Worm (Caenorhabditis elegans) whole organism, young adult: ENCODE results near the gene F26F4.5.
A peak's percentile ranks its signal among the peaks of the same experiment; 100 is the strongest.

Source experiments
- C06A6.2 ChIP-seq: fragments of 200-800 bp; sonication (Bioruptor generic); conservative IDR thresholded peaks from 2 replicates; pipeline ENCODE4 v1.3.6; 2022; ENCODE audit warnings: missing genetic modification characterization, missing compliant biosample characterization
- C17E4.6 ChIP-seq: fragments of 200-800 bp; sonication (Bioruptor generic); IDR thresholded peaks from 2 replicates; pipeline ENCODE4 v1.3.6; 2022; ENCODE audit warnings: missing genetic modification reagents, missing genetic modification characterization, missing compliant biosample characterization
- F55B11.4 ChIP-seq: sonication (generic microtip); optimal IDR thresholded peaks from 2 replicates; lab custom pipeline; 2016; ENCODE audit warnings: missing compliant biosample characterization, missing genetic modification characterization, borderline replicate concordance; ENCODE audit not compliant: insufficient read depth
- K11D2.4 ChIP-seq: fragments of 200-800 bp; sonication (Bioruptor generic); IDR thresholded peaks from 2 replicates; pipeline ENCODE4 v1.3.6; 2022; ENCODE audit warnings: missing genetic modification reagents, missing genetic modification characterization, missing compliant biosample characterization
- ZK185.1 ChIP-seq: sonication (generic microtip); optimal IDR thresholded peaks from 2 replicates; lab custom pipeline; 2016; ENCODE audit warnings: mild to moderate bottlenecking, missing genetic modification characterization, missing compliant biosample characterization; ENCODE audit not compliant: poor library complexity, severe bottlenecking
- akir-1 ChIP-seq: fragments of 200-800 bp; sonication (Bioruptor generic); optimal IDR thresholded peaks from 2 replicates; lab custom pipeline; 2018; ENCODE audit warnings: mild to moderate bottlenecking, missing genetic modification characterization, moderate library complexity, missing compliant biosample characterization
- attf-3 ChIP-seq: fragments of 200-800 bp; sonication (Bioruptor generic); conservative IDR thresholded peaks from 2 replicates; pipeline ENCODE4 v1.3.6; 2022; ENCODE audit warnings: missing genetic modification reagents, missing genetic modification characterization, missing compliant biosample characterization
- ccch-3 ChIP-seq: fragments of 200-800 bp; sonication (Bioruptor generic); optimal IDR thresholded peaks from 2 replicates; lab custom pipeline; 2018; ENCODE audit warnings: mild to moderate bottlenecking, missing genetic modification characterization, missing compliant biosample characterization
- cebp-1 ChIP-seq, 2 experiments: fragments of 200-800 bp in 1 of 2; sonication (Bioruptor generic) in 1 of 2; sonication (generic microtip) in 1 of 2; IDR thresholded peaks in 1 of 2; optimal IDR thresholded peaks in 1 of 2; 2 replicates each; pipeline versions ENCODE4 v1.3.6 to Lab custom; 2017 to 2022; ENCODE audit warnings: missing compliant biosample characterization in 2 of 2, missing genetic modification characterization in 2 of 2, mild to moderate bottlenecking in 1 of 2, missing genetic modification reagents in 1 of 2, moderate library complexity in 1 of 2
- ceh-27 ChIP-seq: fragments of 200-800 bp; sonication (Bioruptor generic); optimal IDR thresholded peaks from 2 replicates; lab custom pipeline; 2018; ENCODE audit warnings: mild to moderate bottlenecking, missing genetic modification characterization, moderate library complexity, missing compliant biosample characterization
- ceh-58 ChIP-seq: fragments of 200-800 bp; sonication (Bioruptor generic); IDR thresholded peaks from 2 replicates; pipeline ENCODE4 v1.3.6; 2022; ENCODE audit warnings: missing genetic modification characterization, missing compliant biosample characterization
- ceh-91 ChIP-seq: fragments of 200-800 bp; sonication (Bioruptor generic); IDR thresholded peaks from 2 replicates; pipeline ENCODE4 v1.3.6; 2022; ENCODE audit warnings: missing genetic modification reagents, missing genetic modification characterization, missing compliant biosample characterization
- die-1 ChIP-seq: sonication (generic microtip); optimal IDR thresholded peaks from 2 replicates; lab custom pipeline; 2016; ENCODE audit warnings: missing genotype, mild to moderate bottlenecking, missing genetic modification characterization, missing compliant biosample characterization
- dox-1 ChIP-seq: fragments of 200-800 bp; sonication (Bioruptor generic); IDR thresholded peaks from 2 replicates; pipeline ENCODE4 v1.3.6; 2022; ENCODE audit warnings: missing genetic modification reagents, missing genetic modification characterization, missing compliant biosample characterization
- dpff-1 ChIP-seq: sonication (generic microtip); optimal IDR thresholded peaks from 2 replicates; lab custom pipeline; 2017; ENCODE audit warnings: mild to moderate bottlenecking, missing genetic modification characterization, missing compliant biosample characterization
- dpl-1 ChIP-seq: fragments of 150-350 bp; optimal IDR thresholded peaks from 2 replicates; lab custom pipeline; 2014; ENCODE audit warnings: missing biosample characterization, missing genetic modification reagents, missing genetic modification characterization
- egrh-3 ChIP-seq: fragments of 200-800 bp; sonication (Bioruptor generic); IDR thresholded peaks from 2 replicates; pipeline ENCODE4 v1.3.6; 2022; ENCODE audit warnings: missing genetic modification reagents, missing genetic modification characterization, missing compliant biosample characterization
- hlh-12 ChIP-seq: sonication (generic microtip); optimal IDR thresholded peaks from 2 replicates; lab custom pipeline; 2016; ENCODE audit warnings: missing genetic modification characterization, missing compliant biosample characterization
- hmg-1.2 ChIP-seq: fragments of 200-800 bp; sonication (Bioruptor generic); IDR thresholded peaks from 2 replicates; pipeline ENCODE4 v1.3.6; 2022; ENCODE audit warnings: missing genetic modification reagents, missing genetic modification characterization, missing compliant biosample characterization
- hrde-1 ChIP-seq: sonication (generic microtip); optimal IDR thresholded peaks from 2 replicates; lab custom pipeline; 2016; ENCODE audit warnings: missing genetic modification characterization, mild to moderate bottlenecking, missing compliant biosample characterization, moderate library complexity, missing genotype, missing genetic modification reagents, borderline replicate concordance
- hsf-1 ChIP-seq: fragments of 200-800 bp; sonication (Bioruptor generic); IDR thresholded peaks from 2 replicates; pipeline ENCODE4 v1.3.6; 2022; ENCODE audit warnings: missing genetic modification reagents, missing genetic modification characterization, missing compliant biosample characterization
- lin-35 ChIP-seq, 3 experiments: fragments of 150-350 bp in 2 of 3; sonication (generic microtip) in 1 of 3; optimal IDR thresholded peaks; 2 replicates each; lab custom pipeline; 2014 to 2018; ENCODE audit warnings: missing biosample characterization in 3 of 3, missing genetic modification characterization in 3 of 3, missing genetic modification reagents in 3 of 3
- lin-40 ChIP-seq: sonication (generic microtip); optimal IDR thresholded peaks from 2 replicates; lab custom pipeline; 2016; ENCODE audit warnings: missing genetic modification characterization, mild to moderate bottlenecking, missing compliant biosample characterization, missing genotype, missing genetic modification reagents
- lin-54 ChIP-seq: fragments of 200-800 bp; sonication (Bioruptor generic); optimal IDR thresholded peaks from 2 replicates; lab custom pipeline; 2018; ENCODE audit warnings: mild to moderate bottlenecking, missing genetic modification characterization, missing compliant biosample characterization
- lir-1 ChIP-seq: fragments of 200-800 bp; sonication (Bioruptor generic); conservative IDR thresholded peaks from 2 replicates; pipeline ENCODE4 v1.3.6; 2022; ENCODE audit warnings: missing genetic modification reagents, missing genetic modification characterization, missing compliant biosample characterization
- lsy-27 ChIP-seq: sonication (generic microtip); optimal IDR thresholded peaks from 2 replicates; lab custom pipeline; 2017; ENCODE audit warnings: missing genetic modification characterization, mild to moderate bottlenecking, missing compliant biosample characterization, antibody characterized with exemption, missing genotype, borderline replicate concordance; ENCODE audit not compliant: insufficient read depth
- madf-3 ChIP-seq: fragments of 200-800 bp; sonication (Bioruptor generic); IDR thresholded peaks from 2 replicates; pipeline ENCODE4 v1.3.6; 2022; ENCODE audit warnings: missing genetic modification reagents, missing genetic modification characterization, missing compliant biosample characterization
- madf-8 ChIP-seq: fragments of 200-800 bp; sonication (Bioruptor generic); conservative IDR thresholded peaks from 2 replicates; pipeline ENCODE4 v1.3.6; 2022; ENCODE audit warnings: missing genetic modification reagents, missing genetic modification characterization, missing compliant biosample characterization
- mcd-1 ChIP-seq: fragments of 200-800 bp; sonication (Bioruptor generic); IDR thresholded peaks from 2 replicates; pipeline ENCODE4 v1.3.6; 2022; ENCODE audit warnings: missing genetic modification reagents, missing genetic modification characterization, missing compliant biosample characterization
- nfya-1 ChIP-seq: sonication (generic microtip); optimal IDR thresholded peaks from 2 replicates; lab custom pipeline; 2017; ENCODE audit warnings: antibody characterized with exemption, missing compliant biosample characterization, missing genetic modification characterization, borderline replicate concordance; ENCODE audit not compliant: insufficient read depth
- nfyb-1 ChIP-seq: fragments of 200-800 bp; sonication (Bioruptor generic); IDR thresholded peaks from 2 replicates; pipeline ENCODE4 v1.3.6; 2022; ENCODE audit warnings: missing genetic modification reagents, missing genetic modification characterization, missing compliant biosample characterization
- nhr-27 ChIP-seq: fragments of 200-800 bp; sonication (Bioruptor generic); optimal IDR thresholded peaks from 2 replicates; lab custom pipeline; 2018; ENCODE audit warnings: mild to moderate bottlenecking, missing genetic modification characterization, moderate library complexity, missing compliant biosample characterization
- nhr-80 ChIP-seq: sonication (generic microtip); optimal IDR thresholded peaks from 2 replicates; lab custom pipeline; 2016; ENCODE audit warnings: missing genetic modification characterization, missing compliant biosample characterization
- pbrm-1 ChIP-seq: fragments of 200-800 bp; sonication (Bioruptor generic); IDR thresholded peaks from 2 replicates; pipeline ENCODE4 v1.3.6; 2022; ENCODE audit warnings: missing genetic modification reagents, missing genetic modification characterization, missing compliant biosample characterization
- rec-8 ChIP-seq, 2 experiments: sonication (generic microtip); optimal IDR thresholded peaks; 2 replicates each; lab custom pipeline; 2016; ENCODE audit warnings: mild to moderate bottlenecking in 2 of 2, missing genetic modification characterization in 2 of 2, missing genetic modification reagents in 2 of 2, missing genotype in 2 of 2, missing biosample characterization in 1 of 2, missing compliant biosample characterization in 1 of 2, moderate library complexity in 1 of 2
- rpc-1 ChIP-seq, 2 experiments: fragments of 150-350 bp in 1 of 2; sonication (generic microtip) in 1 of 2; optimal IDR thresholded peaks; 2 replicates each; lab custom pipeline; 2014 to 2018; ENCODE audit warnings: missing biosample characterization in 1 of 2, missing genetic modification characterization in 1 of 2, missing genetic modification reagents in 1 of 2, missing genotype in 1 of 2
- tbx-9 ChIP-seq: sonication (generic microtip); optimal IDR thresholded peaks from 2 replicates; lab custom pipeline; 2016; ENCODE audit warnings: borderline replicate concordance, missing genetic modification characterization, inconsistent platforms, missing compliant biosample characterization
- tlf-1 ChIP-seq: fragments of 200-800 bp; sonication (Bioruptor generic); optimal IDR thresholded peaks from 2 replicates; lab custom pipeline; 2018; ENCODE audit warnings: mild to moderate bottlenecking, missing genetic modification characterization, missing compliant biosample characterization
- zim-3 ChIP-seq: sonication (generic microtip); optimal IDR thresholded peaks from 2 replicates; lab custom pipeline; 2017; ENCODE audit warnings: mild to moderate bottlenecking, missing genetic modification characterization, moderate library complexity, missing compliant biosample characterization
- ztf-18 ChIP-seq: sonication (generic microtip); optimal IDR thresholded peaks from 2 replicates; lab custom pipeline; 2016; ENCODE audit warnings: missing genotype, mild to moderate bottlenecking, missing genetic modification characterization, missing compliant biosample characterization
- ztf-28 ChIP-seq: fragments of 200-800 bp; sonication (Bioruptor generic); IDR thresholded peaks from 2 replicates; pipeline ENCODE4 v1.3.6; 2022; ENCODE audit warnings: missing genetic modification reagents, missing genetic modification characterization, missing compliant biosample characterization
- ztf-6 ChIP-seq: fragments of 200-800 bp; sonication (Bioruptor generic); IDR thresholded peaks from 2 replicates; pipeline ENCODE4 v1.3.6; 2022; ENCODE audit warnings: missing genetic modification reagents, missing genetic modification characterization, missing compliant biosample characterization

F26F4.5 gene

DNA sequence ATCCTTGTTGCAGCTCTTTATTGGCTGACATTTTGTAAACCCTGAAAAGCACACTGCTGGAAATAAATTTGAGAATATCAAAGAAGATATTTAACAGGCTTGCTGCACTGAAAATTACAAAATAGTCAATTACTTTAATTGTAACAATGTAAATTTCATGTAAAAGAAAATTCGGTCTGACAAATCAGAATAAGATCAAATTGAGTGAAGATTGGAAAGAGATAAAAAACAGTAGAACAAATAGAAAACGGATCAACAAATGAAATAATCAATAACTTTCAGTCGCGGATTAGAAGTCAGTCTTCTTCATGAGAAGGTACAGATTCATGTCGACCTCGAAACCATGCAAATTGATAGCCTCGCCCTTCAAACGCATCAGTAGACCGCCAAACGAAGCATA, 26.0 kb upstream of the F26F4.5 start, which contains the start of gene rars-1:
rars-1 (minus strand) TSS at position 101 of the 400 bp plus-strand sequence.
- TF ChIP-seq nfyb-1 (GFP tag; lab: Robert Waterston, UW) (no peak), tbx-9 (tag; lab: Kevin White, UChicago) (no peak), ceh-27 (GFP tag; lab: Kevin White, UChicago) (no peak), lin-54 (GFP tag; lab: Kevin White, UChicago) (peak; percentile 14), ceh-58 (GFP tag; lab: Robert Waterston, UW) (0 out of 2 replicates have a peak, but pooled peaks have one; percentile 56)

DNA sequence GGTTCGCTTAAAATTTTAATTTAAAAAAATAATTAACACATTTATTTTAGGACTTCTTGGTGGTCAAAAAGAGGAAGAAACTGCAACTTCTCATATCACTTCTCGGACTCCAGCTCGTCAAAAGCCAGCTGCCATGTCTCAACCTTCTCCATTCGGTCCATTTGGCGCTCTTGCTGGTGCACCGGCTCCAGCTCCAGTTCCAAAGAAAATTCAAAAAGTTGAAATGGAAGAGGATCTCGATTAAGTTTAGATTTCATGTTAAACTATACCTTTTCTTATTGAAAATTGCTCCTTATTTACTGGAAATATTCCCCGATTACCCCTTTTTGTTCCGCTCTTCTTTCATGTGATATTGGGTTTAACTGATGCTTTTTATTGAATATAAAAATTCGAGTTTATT, 22.7 kb upstream of the F26F4.5 start:
- TF ChIP-seq hrde-1 (tag; lab: Kevin White, UChicago) (peak; percentile 19), nhr-80 (no peak)

DNA sequence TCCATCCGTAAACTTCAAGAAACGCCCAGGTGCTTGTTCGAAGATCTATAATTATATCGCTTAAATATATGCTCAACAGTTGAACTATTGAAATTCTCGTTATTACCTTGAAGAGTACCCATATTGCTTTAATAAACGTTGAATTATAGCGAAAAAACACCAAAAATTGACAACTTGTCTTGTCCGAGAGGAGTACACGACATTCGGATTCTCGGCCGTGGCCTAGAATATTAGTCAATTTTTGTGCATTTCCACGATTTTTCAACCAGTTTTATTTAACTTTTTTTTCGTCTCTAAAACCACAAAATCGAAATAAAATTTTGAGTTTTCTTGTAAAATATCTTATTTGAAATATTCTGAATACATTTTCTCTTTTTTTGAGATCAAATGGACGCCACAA, 21.3 kb upstream of the F26F4.5 start, which contains the start of the genes F26F4.9 and cee-1:
F26F4.9 (minus strand) TSS at position 205 of the 400 bp plus-strand sequence.
cee-1 (plus strand) TSS at position 383 of the 400 bp plus-strand sequence.
- TF ChIP-seq ztf-6: no peak
- no peak for TF ChIP-seq ceh-91 (GFP tag; lab: Robert Waterston, UW)
- TF ChIP-seq ceh-27 (GFP tag; lab: Kevin White, UChicago): peak; percentile 61
- TF ChIP-seq die-1: no peak
- no peak for TF ChIP-seq rpc-1 (optimal IDR thresholded peaks at IDR 0.05; lab: Kevin White, UChicago)
- no peak for TF ChIP-seq rpc-1 (tag; optimal IDR thresholded peaks at IDR 0.05; lab: Kevin White, UChicago)
- TF ChIP-seq dpl-1 (GFP tag; lab: Kevin White, UChicago): no peak
- no peak for TF ChIP-seq C06A6.2
- TF ChIP-seq akir-1 (GFP tag; lab: Kevin White, UChicago): no peak
- TF ChIP-seq lir-1 (GFP tag; lab: Robert Waterston, UW): no peak
- no peak for TF ChIP-seq cebp-1 (GFP tag; IDR thresholded peaks at IDR 0.05; lab: Robert Waterston, UW)
- peak; percentile 24 for TF ChIP-seq cebp-1 (tag; optimal IDR thresholded peaks at IDR 0.05; lab: Kevin White, UChicago)
- TF ChIP-seq hlh-12 (tag; lab: Kevin White, UChicago): no peak
- no peak for TF ChIP-seq tlf-1 (GFP tag; lab: Kevin White, UChicago)
- TF ChIP-seq ccch-3 (GFP tag; lab: Kevin White, UChicago): no peak
- TF ChIP-seq nfyb-1 (GFP tag; lab: Robert Waterston, UW): no peak
- no peak for TF ChIP-seq dpff-1 (tag; lab: Kevin White, UChicago)
- TF ChIP-seq lsy-27 (tag; lab: Kevin White, UChicago): no peak
- TF ChIP-seq attf-3 (GFP tag; lab: Robert Waterston, UW): no peak
- TF ChIP-seq hmg-1.2 (GFP tag; lab: Robert Waterston, UW): no peak
- no peak for TF ChIP-seq hsf-1
- TF ChIP-seq madf-8 (GFP tag; lab: Robert Waterston, UW): peak; percentile 36; the same call in 1 of the 2 replicates
- TF ChIP-seq ztf-18 (tag; lab: Kevin White, UChicago): peak; percentile 8
- peak; percentile 48; the same call in 1 of the 2 replicates for TF ChIP-seq mcd-1 (GFP tag; lab: Robert Waterston, UW)
- no peak for TF ChIP-seq nhr-27 (tag; lab: Kevin White, UChicago)
- no peak for TF ChIP-seq madf-3 (GFP tag; lab: Robert Waterston, UW)
- peak; percentile 5 for TF ChIP-seq lin-40 (tag; lab: Kevin White, UChicago)
- TF ChIP-seq C17E4.6 (GFP tag; lab: Robert Waterston, UW): no peak
- peak in 1 of 2 experiments; percentile 53 for TF ChIP-seq rec-8 (tag; optimal IDR thresholded peaks at IDR 0.05; lab: Kevin White, UChicago)
- TF ChIP-seq egrh-3 (GFP tag; lab: Robert Waterston, UW): no peak
- no peak for TF ChIP-seq F55B11.4 (tag; lab: Kevin White, UChicago)
- peak; percentile 76 for TF ChIP-seq ZK185.1 (tag; lab: Kevin White, UChicago)
- peak; percentile 54; the same call in 1 of the 2 replicates for TF ChIP-seq dox-1 (GFP tag; lab: Robert Waterston, UW)
- TF ChIP-seq zim-3 (tag; lab: Kevin White, UChicago): no peak
- no peak for TF ChIP-seq K11D2.4 (GFP tag; lab: Robert Waterston, UW)
- TF ChIP-seq pbrm-1 (GFP tag; lab: Robert Waterston, UW): no peak
- no peak for TF ChIP-seq nfya-1 (tag; lab: Kevin White, UChicago)
- TF ChIP-seq lin-35 (GFP tag; optimal IDR thresholded peaks at IDR 0.05; lab: Kevin White, UChicago): peak in 1 of 3 experiments; percentile 63
- peak; percentile 3 for TF ChIP-seq lin-54 (GFP tag; lab: Kevin White, UChicago)
- TF ChIP-seq ztf-28 (GFP tag; lab: Robert Waterston, UW): no peak
